Fruit fly (Drosophila melanogaster): Measurements from ENCODE around the gene Ncoa6.

The Ncoa6 gene

DNA sequence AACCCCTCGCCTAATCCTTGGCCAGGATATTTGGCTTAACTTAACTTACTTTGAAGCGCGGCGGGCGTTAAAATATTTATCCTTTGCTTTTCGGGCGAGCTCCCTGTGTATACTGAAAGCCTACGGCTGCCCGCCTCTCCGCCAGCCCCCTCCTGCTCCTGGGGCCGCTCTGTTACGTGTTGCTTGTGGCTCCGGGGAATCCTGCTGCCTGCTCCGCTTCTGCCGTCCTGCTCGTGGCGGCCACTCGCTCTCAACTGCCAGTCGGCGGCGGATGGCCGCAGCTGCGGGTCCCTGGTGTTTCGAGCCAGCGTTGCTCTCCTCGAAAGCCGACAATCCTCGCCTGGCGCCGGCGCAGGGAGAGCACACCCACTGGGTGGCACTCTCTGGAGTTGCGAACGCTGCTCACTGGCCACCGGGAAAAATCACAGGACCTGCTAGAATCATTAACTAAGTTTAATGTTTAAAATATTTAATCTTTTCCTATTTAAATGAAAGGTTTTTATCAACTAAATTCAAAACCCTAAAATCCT lies 11.8 kb downstream of the Ncoa6 start, which contains the start of gene CG14024 (continued):
- TF ChIP-seq lov (optimal IDR thresholded peaks at IDR 0.05) (no peak), lov (GFP tag; IDR thresholded peaks at IDR 0.05) (no peak), row (GFP tag; IDR thresholded peaks at IDR 0.05) (0 out of 3 replicates have a peak, but pooled peaks have one; percentile 6), dati (GFP tag; IDR thresholded peaks at IDR 0.05) (no peak), sc (optimal IDR thresholded peaks at IDR 0.05) (no peak), sc (GFP tag; optimal IDR thresholded peaks at IDR 0.05) (no peak), CG9609 (GFP tag; optimal IDR thresholded peaks at IDR 0.05) (no peak), crol (GFP tag; IDR thresholded peaks at IDR 0.05) (peak; percentile 80), danr (GFP tag; IDR thresholded peaks at IDR 0.05) (no peak), CG2889 (GFP tag; IDR thresholded peaks at IDR 0.05) (no peak), ara (GFP tag; IDR thresholded peaks at IDR 0.05) (peak; percentile 11; the same call in 1 of the 2 replicates), CG3995 (GFP tag; optimal IDR thresholded peaks at IDR 0.05) (no peak), CG10274 (GFP tag; optimal IDR thresholded peaks at IDR 0.05) (no peak), PHDP (tag; optimal IDR thresholded peaks at IDR 0.05) (no peak), NC2β (GFP tag; optimal IDR thresholded peaks at IDR 0.05) (no peak), sob (GFP tag; IDR thresholded peaks at IDR 0.05) (no peak), ewg (GFP tag; optimal IDR thresholded peaks at IDR 0.05) (peak; percentile 93), YL-1 (GFP tag; optimal IDR thresholded peaks at IDR 0.05) (no peak), kah (GFP tag; optimal IDR thresholded peaks at IDR 0.05) (no peak), CG1603 (tag; optimal IDR thresholded peaks at IDR 0.05) (no peak), repo (GFP tag; optimal IDR thresholded peaks at IDR 0.05) (no peak), Mes4 (GFP tag; optimal IDR thresholded peaks at IDR 0.05) (no peak), NfI (GFP tag; optimal IDR thresholded peaks at IDR 0.05) (no peak), CG1024 (GFP tag; IDR thresholded peaks at IDR 0.05) (no peak), CG16863 (GFP tag; optimal IDR thresholded peaks at IDR 0.05) (no peak), Antp (GFP tag; optimal IDR thresholded peaks at IDR 0.05) (no peak), Awh (GFP tag; IDR thresholded peaks at IDR 0.05) (no peak), CG10147 (GFP tag; optimal IDR thresholded peaks at IDR 0.05) (no peak), CG1647 (GFP tag; optimal IDR thresholded peaks at IDR 0.05) (no peak), CG31224 (GFP tag; IDR thresholded peaks at IDR 0.05) (no peak), ems (GFP tag; optimal IDR thresholded peaks at IDR 0.05) (no peak), CG16779 (GFP tag; IDR thresholded peaks at IDR 0.05) (peak; percentile 96), CG3407 (GFP tag; optimal IDR thresholded peaks at IDR 0.05) (no peak), CG5245 (GFP tag; optimal IDR thresholded peaks at IDR 0.05) (no peak), CG12942 (GFP tag; optimal IDR thresholded peaks at IDR 0.05) (no peak), fd102C (GFP tag; optimal IDR thresholded peaks at IDR 0.05) (no peak), Stat92E (GFP tag; optimal IDR thresholded peaks at IDR 0.05) (no peak), Six4 (GFP tag; optimal IDR thresholded peaks at IDR 0.05) (no peak), CG11456 (GFP tag; IDR thresholded peaks at IDR 0.05) (0 out of 3 replicates have a peak, but pooled peaks have one; percentile 51), CG13894 (tag; optimal IDR thresholded peaks at IDR 0.05) (no peak), Jarid2 (GFP tag; optimal IDR thresholded peaks at IDR 0.05) (peak; percentile 16), lilli (GFP tag; optimal IDR thresholded peaks at IDR 0.05) (no peak), Sry-β (GFP tag; optimal IDR thresholded peaks at IDR 0.05) (no peak), unc-4 (GFP tag; IDR thresholded peaks at IDR 0.05; ENCODE audit: partially characterized antibody) (0 out of 2 replicates have a peak, but pooled peaks have one; percentile 14), hth (optimal IDR thresholded peaks at IDR 0.05) (no peak), fru (optimal IDR thresholded peaks at IDR 0.05) (no peak), dmrt99B (tag; optimal IDR thresholded peaks at IDR 0.05) (no peak), ato (GFP tag; IDR thresholded peaks at IDR 0.05; ENCODE audit: partially characterized antibody) (no peak), CG9817 (tag; optimal IDR thresholded peaks at IDR 0.05) (no peak), HmgZ (tag; optimal IDR thresholded peaks at IDR 0.05) (no peak), CG4854 (GFP tag; optimal IDR thresholded peaks at IDR 0.05) (no peak), CG1529 (GFP tag; optimal IDR thresholded peaks at IDR 0.05) (no peak)

All from whole organism, embryonic.